Fruit fly (Drosophila melanogaster): ENCODE data around the gene CG32152.

DNA sequence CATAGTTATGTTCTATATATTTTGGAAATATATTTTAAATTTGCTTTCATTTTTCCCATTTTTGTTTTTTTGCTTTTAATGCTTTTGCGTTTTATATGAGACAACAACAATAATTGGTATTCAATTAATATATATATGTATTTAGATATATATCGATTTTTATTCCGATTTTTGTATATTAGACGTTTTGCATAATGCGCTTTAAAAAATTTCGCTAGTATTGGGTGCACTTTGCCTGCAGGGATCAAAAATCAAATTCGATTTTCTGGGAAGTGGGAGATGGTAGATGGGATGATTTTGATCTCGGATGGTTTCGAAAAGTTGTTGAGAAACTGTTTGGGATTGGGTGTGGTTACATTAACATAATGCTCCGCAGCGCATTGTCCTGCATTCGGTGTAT is 6.1 kb downstream of the CG32152 start, which contains the start of gene CG5157:
- TF ChIP-seq pan (optimal IDR thresholded peaks at IDR 0.05): no peak
- no peak for TF ChIP-seq usp (GFP tag; optimal IDR thresholded peaks at IDR 0.05)
